Comparison of ENCODE assay signal across 4 worm cellular contexts in genomic region chrII:10220631-10221030, ce11.
TF ChIP-seq lines count a peak whose summit lies in the region.

No protein-coding gene starts in this region.

TF ChIP-seq in whole organism, L1 larva, 84 proteins besides CTCF, POLR2A, EP300 and RAD21:
- TF ChIP-seq pqm-1 (tag; optimal IDR thresholded peaks at IDR 0.05; lab: Kevin White, UChicago) (no peak), hlh-4 (tag; optimal IDR thresholded peaks at IDR 0.05; lab: Kevin White, UChicago) (no peak), dsc-1 (tag; optimal IDR thresholded peaks at IDR 0.05; lab: Kevin White, UChicago) (no peak), unc-86 (tag; optimal IDR thresholded peaks at IDR 0.05; lab: Kevin White, UChicago) (no peak), blmp-1 (tag; optimal IDR thresholded peaks at IDR 0.05; lab: Kevin White, UChicago) (peak; percentile 26), ztf-4 (tag; optimal IDR thresholded peaks at IDR 0.05; lab: Kevin White, UChicago) (no peak), ceh-8 (GFP tag; optimal IDR thresholded peaks at IDR 0.05; lab: Kevin White, UChicago) (no peak), unc-130 (tag; optimal IDR thresholded peaks at IDR 0.05; lab: Kevin White, UChicago) (no peak), lin-14 (GFP tag; optimal IDR thresholded peaks at IDR 0.05; lab: Kevin White, UChicago) (peak; percentile 66)

TF ChIP-seq in whole organism, L2 larva, 48 proteins besides CTCF, POLR2A, EP300 and RAD21:
- TF ChIP-seq nhr-25 (tag; optimal IDR thresholded peaks at IDR 0.05; lab: Kevin White, UChicago), result peak; percentile 48
- no peak for TF ChIP-seq ztf-4 (tag; optimal IDR thresholded peaks at IDR 0.05; lab: Kevin White, UChicago)
- no peak for TF ChIP-seq dmd-4 (tag; optimal IDR thresholded peaks at IDR 0.05; lab: Kevin White, UChicago)
- peak; percentile 29 for TF ChIP-seq sma-9 (GFP tag; optimal IDR thresholded peaks at IDR 0.05; lab: Kevin White, UChicago)
- no peak for TF ChIP-seq sma-9 (tag; optimal IDR thresholded peaks at IDR 0.05; lab: Kevin White, UChicago)
- TF ChIP-seq egl-27 (tag; optimal IDR thresholded peaks at IDR 0.05; lab: Kevin White, UChicago), result no peak
- no peak for TF ChIP-seq ZK546.5 (tag; optimal IDR thresholded peaks at IDR 0.05; lab: Kevin White, UChicago)
- no peak for TF ChIP-seq fos-1 (tag; optimal IDR thresholded peaks at IDR 0.05; lab: Kevin White, UChicago)
- TF ChIP-seq alr-1 (tag; optimal IDR thresholded peaks at IDR 0.05; lab: Kevin White, UChicago), result no peak
- no peak for TF ChIP-seq C34F6.9 (tag; optimal IDR thresholded peaks at IDR 0.05; lab: Kevin White, UChicago)
- peak; percentile 21 for TF ChIP-seq blmp-1 (tag; optimal IDR thresholded peaks at IDR 0.05; lab: Kevin White, UChicago; ENCODE audit: insufficient read depth)
- no peak for TF ChIP-seq skn-1 (tag; optimal IDR thresholded peaks at IDR 0.05; lab: Kevin White, UChicago)
- no peak for TF ChIP-seq R02D3.7 (tag; optimal IDR thresholded peaks at IDR 0.05; lab: Kevin White, UChicago)
- peak; percentile 26 for TF ChIP-seq F13H6.1 (tag; optimal IDR thresholded peaks at IDR 0.05; lab: Kevin White, UChicago)
- TF ChIP-seq nhr-129 (tag; optimal IDR thresholded peaks at IDR 0.05; lab: Kevin White, UChicago), result no peak
TF ChIP-seq in whole organism, L2 larva: peak in this region for 4.

TF ChIP-seq in whole organism, L3 larva, 47 proteins besides CTCF, POLR2A, EP300 and RAD21:
- TF ChIP-seq daf-12 (tag; optimal IDR thresholded peaks at IDR 0.05; lab: Kevin White, UChicago), result no peak
- TF ChIP-seq nhr-25 (tag; optimal IDR thresholded peaks at IDR 0.05; lab: Kevin White, UChicago), result peak; percentile 64
- TF ChIP-seq tbx-2 (tag; optimal IDR thresholded peaks at IDR 0.05; lab: Kevin White, UChicago), result no peak
- peak; percentile 3 for TF ChIP-seq nhr-43 (tag; optimal IDR thresholded peaks at IDR 0.05; lab: Kevin White, UChicago; ENCODE audit: poor library complexity, severe bottlenecking)
- TF ChIP-seq pha-4 (tag; optimal IDR thresholded peaks at IDR 0.05; lab: Kevin White, UChicago), result peak; percentile 62
- TF ChIP-seq nhr-23 (tag; optimal IDR thresholded peaks at IDR 0.05; lab: Kevin White, UChicago), result peak; percentile 43
TF ChIP-seq in whole organism, L3 larva: peak in this region for 4.

TF ChIP-seq in whole organism, L4 larva, 104 proteins besides CTCF, POLR2A, EP300 and RAD21:
- peak; percentile 21 for TF ChIP-seq nhr-28 (tag; optimal IDR thresholded peaks at IDR 0.05; lab: Kevin White, UChicago)
- TF ChIP-seq daf-16 (GFP tag; optimal IDR thresholded peaks at IDR 0.05; lab: Kevin White, UChicago), result no peak
- TF ChIP-seq daf-16 (tag; optimal IDR thresholded peaks at IDR 0.05; lab: Kevin White, UChicago), result peak; percentile 26
- no peak for TF ChIP-seq jun-1 (tag; optimal IDR thresholded peaks at IDR 0.05; lab: Kevin White, UChicago)
- no peak for TF ChIP-seq R02D3.7 (tag; optimal IDR thresholded peaks at IDR 0.05; lab: Kevin White, UChicago)

Comparison
In these comparisons a context has a peak if more than half of its experiments do, and no peak if none do; other contexts are left out.
1. Of the 29 proteins assayed by ChIP-seq in both whole organism, L4 larva and whole organism, L1 larva: peak only in whole organism, L4 larva: nhr-28; only in whole organism, L1 larva: none; in both: none; in neither: 28.